Worm (Caenorhabditis elegans): ENCODE measurements around the gene C34D10.1.

C34D10.1 gene

ce11 chrX:8029080-8029479 lies at the start of gene C34D10.1:
Gene C34D10.1 (plus strand): TSS chrX:8029479.
- no peak for TF ChIP-seq unc-62 (GFP tag; optimal IDR thresholded peaks at IDR 0.05)

DNA sequence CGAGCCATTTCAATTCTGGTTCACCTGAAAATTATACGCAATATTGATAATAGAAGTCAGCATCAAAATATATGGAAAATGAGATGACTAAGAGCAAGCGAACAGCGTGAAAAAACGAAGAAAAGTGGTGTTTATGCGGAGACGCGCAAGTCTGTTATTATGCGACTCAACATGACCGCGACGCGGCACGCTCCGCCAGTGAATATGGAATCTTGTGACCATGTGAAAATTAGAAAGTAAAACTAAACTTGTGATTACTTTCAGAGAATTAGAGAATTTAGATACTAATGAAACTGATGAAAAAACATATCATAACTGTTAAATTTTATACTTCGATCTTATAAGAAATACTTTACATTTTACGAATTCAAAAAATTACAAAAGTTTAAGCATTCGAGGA lies 47.2 kb upstream of the C34D10.1 start, which contains the start of gene his-71:
TSS of gene his-71 (minus strand) at position 24 of the 400 bp plus-strand sequence.
- TF ChIP-seq unc-62 (GFP tag; optimal IDR thresholded peaks at IDR 0.05): no peak

DNA sequence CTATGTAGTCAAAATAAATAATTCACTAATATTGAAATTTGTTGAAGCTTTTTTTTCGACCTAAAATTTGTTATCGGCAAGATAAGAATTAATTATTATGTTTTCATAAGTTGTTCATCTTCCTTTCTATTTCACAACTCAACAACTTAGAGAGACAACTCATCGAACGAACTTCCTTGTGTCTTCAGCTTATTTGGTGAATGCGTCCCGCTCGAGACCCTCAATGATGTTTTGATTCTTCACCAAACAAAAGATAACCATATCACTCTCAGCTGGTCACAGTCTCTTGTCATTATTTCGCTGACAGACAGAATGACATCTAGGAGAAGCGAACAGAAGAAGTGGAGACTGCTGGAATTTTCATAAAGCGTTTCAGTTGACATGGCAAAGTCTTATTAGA lies 44.5 kb upstream of the C34D10.1 start:
- TF ChIP-seq unc-62 (GFP tag; optimal IDR thresholded peaks at IDR 0.05): no peak

DNA sequence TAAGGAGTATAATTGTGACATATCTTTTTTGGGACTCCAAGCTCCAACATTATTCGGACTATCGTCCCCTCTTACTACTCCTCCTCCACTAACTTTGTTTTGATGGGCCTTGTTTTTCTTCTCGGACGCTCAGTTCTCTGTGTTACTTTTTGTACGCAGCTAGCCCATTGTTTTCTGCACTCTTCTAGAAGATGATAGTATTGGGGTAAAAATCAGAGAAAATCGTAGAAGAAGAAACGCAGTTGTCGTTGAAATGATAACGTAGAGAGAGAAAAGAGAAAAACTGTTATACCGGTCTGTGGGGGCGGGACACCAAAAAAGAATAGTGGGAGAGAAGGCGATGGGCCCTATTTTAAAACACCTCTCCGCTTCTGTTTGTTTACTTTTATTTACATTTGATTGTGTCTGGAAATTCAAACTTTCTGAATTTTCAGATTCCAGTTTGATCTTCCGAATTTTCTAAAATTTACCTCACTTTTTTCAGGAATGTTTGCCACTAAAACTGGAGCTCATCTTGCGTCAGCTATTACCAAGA lies 43.7 kb upstream of the C34D10.1 start, which contains the start of gene F45E1.4:
TSS of gene F45E1.4 (plus strand) at position 485 of the 535 bp plus-strand sequence.
- no peak for TF ChIP-seq unc-62 (GFP tag; optimal IDR thresholded peaks at IDR 0.05)

ce11 chrX:7986892-7987291 lies 42.4 kb upstream of the C34D10.1 start:
- no peak for TF ChIP-seq unc-62 (GFP tag; optimal IDR thresholded peaks at IDR 0.05)

DNA sequence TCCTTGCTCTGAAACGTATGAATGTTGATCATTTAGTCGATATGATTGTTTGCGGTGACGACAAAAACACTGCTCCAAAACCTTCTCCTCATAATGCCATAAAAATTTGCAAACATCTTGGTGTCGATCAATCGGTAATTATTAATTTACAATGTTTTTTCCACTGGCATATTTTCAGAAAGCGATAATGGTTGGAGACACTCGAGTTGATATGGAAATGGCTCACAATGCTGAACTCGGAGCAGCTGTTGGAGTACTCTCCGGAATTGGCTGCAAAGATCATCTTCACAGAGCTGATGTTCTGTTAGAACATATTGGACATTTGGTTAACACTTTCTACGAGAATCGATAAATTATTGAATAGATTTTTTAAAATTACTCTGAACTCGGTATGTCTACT lies 40.8 kb upstream of the C34D10.1 start:
- TF ChIP-seq unc-62 (GFP tag; optimal IDR thresholded peaks at IDR 0.05): no peak

- no peak for TF ChIP-seq unc-62 (GFP tag; optimal IDR thresholded peaks at IDR 0.05)
Measured at ce11 chrX:7989155-7989554, 40.1 kb upstream of the C34D10.1 start.

DNA sequence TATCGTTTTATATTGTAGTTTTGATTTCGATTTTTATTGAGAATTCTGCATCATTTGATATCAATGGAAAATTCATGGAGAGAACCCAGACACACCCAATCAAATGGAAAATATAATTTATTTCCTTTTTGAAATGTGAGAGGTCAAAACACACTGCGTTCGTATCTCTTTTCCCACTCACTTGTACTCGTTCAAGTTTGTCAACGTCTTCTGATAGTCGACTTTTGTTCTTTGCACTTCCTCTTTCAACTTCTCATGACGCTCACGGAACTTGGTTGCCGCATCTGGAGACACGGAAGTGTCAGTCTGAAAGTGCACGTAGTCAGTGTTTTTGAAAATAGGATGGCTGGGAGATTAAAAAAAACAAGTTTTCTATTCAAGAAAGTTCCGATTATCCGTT lies 39.0 kb upstream of the C34D10.1 start:
- no peak for TF ChIP-seq unc-62 (GFP tag; optimal IDR thresholded peaks at IDR 0.05)

DNA sequence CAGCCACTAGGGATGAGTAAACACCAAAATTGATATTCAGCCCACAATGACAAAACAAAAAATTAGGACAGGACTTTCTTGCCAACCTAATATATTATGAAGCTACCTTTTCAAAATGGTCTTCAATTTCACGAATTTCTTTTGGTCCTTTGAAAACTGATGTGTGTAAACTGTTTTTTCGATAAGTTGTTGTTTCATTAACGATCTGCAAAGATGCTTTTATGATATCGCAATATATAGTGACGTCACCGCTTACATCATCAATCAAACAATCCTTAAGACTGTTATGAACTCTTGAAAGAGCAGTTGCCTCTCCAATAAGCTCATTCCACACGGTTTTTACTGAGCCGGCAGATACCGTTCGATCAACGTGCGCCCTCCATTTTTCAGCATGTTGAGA lies 37.2 kb upstream of the C34D10.1 start:
- no peak for TF ChIP-seq unc-62 (GFP tag; optimal IDR thresholded peaks at IDR 0.05)

ce11 chrX:7994486-7994885 lies 34.8 kb upstream of the C34D10.1 start:
- TF ChIP-seq unc-62 (GFP tag; optimal IDR thresholded peaks at IDR 0.05): no peak

ce11 chrX:7997968-7998367 lies 31.3 kb upstream of the C34D10.1 start, which contains the start of gene sdpn-1:
Gene sdpn-1 (minus strand): TSS chrX:7998229.
- TF ChIP-seq unc-62 (GFP tag; optimal IDR thresholded peaks at IDR 0.05): no peak

ce11 chrX:7998942-7999341 lies 30.3 kb upstream of the C34D10.1 start:
- TF ChIP-seq unc-62 (GFP tag; optimal IDR thresholded peaks at IDR 0.05): no peak

- TF ChIP-seq unc-62 (GFP tag; optimal IDR thresholded peaks at IDR 0.05): no peak
Measured at ce11 chrX:8003663-8004062, 25.6 kb upstream of the C34D10.1 start, which contains the start of the genes F45E1.1 and F45E1.2. Gene F45E1.1 (plus strand): TSS chrX:8003682. Gene F45E1.2 (plus strand): TSS chrX:8003733.

ce11 chrX:8004845-8005244 lies 24.4 kb upstream of the C34D10.1 start:
- TF ChIP-seq unc-62 (GFP tag; optimal IDR thresholded peaks at IDR 0.05): no peak

ce11 chrX:8005967-8006366 lies 23.3 kb upstream of the C34D10.1 start:
- no peak for TF ChIP-seq unc-62 (GFP tag; optimal IDR thresholded peaks at IDR 0.05)

- no peak for TF ChIP-seq unc-62 (GFP tag; optimal IDR thresholded peaks at IDR 0.05)
Measured at ce11 chrX:8010652-8011051, 18.6 kb upstream of the C34D10.1 start.

ce11 chrX:8014407-8015003 lies 14.8 kb upstream of the C34D10.1 start, which contains the start of gene unk-1:
Gene unk-1 (plus strand): TSS chrX:8014983.
- TF ChIP-seq unc-62 (GFP tag; optimal IDR thresholded peaks at IDR 0.05): no peak
